Fruit fly (Drosophila melanogaster) whole organism, embryonic: ENCODE results near the gene haf.
A peak's percentile ranks its signal among the peaks of the same experiment; 100 is the strongest.

Experiments used
- Bteb2 ChIP-seq: fragments of 200-800 bp; sonication (Bioruptor generic); optimal IDR thresholded peaks from 2 replicates; lab custom pipeline; 2016; ENCODE audit warnings: missing biosample characterization, missing genetic modification characterization
- CG1024 ChIP-seq: fragments of 200-800 bp; sonication (Bioruptor generic); IDR thresholded peaks from 2 replicates; pipeline ENCODE4 v1.3.6; 2022; ENCODE audit warnings: missing biosample characterization, missing genetic modification characterization
- CG10565 ChIP-seq: fragments of 200-800 bp; sonication (Bioruptor generic); optimal IDR thresholded peaks from 3 replicates; lab custom pipeline; 2016; ENCODE audit warnings: missing biosample characterization, mild to moderate bottlenecking, missing genetic modification characterization
- CG11398 ChIP-seq: fragments of 200-800 bp; sonication (Bioruptor generic); optimal IDR thresholded peaks from 2 replicates; lab custom pipeline; 2016; ENCODE audit warnings: missing biosample characterization, missing genetic modification characterization
- CG13424 ChIP-seq: fragments of 200-800 bp; sonication (Bioruptor generic); optimal IDR thresholded peaks from 2 replicates; lab custom pipeline; 2019; ENCODE audit warnings: missing biosample characterization, mild to moderate bottlenecking, missing genetic modification characterization, moderate library complexity
- CG14860 ChIP-seq: fragments of 200-800 bp; sonication (Bioruptor generic); IDR thresholded peaks from 3 replicates; pipeline ENCODE4 v1.3.6; 2022; ENCODE audit warnings: missing biosample characterization, missing genetic modification characterization; ENCODE audit not compliant: partially characterized antibody
- CG15479 ChIP-seq: fragments of 200-800 bp; sonication (Bioruptor generic); optimal IDR thresholded peaks from 3 replicates; lab custom pipeline; 2019; ENCODE audit warnings: missing biosample characterization, mild to moderate bottlenecking, missing genetic modification characterization, moderate library complexity
- CG15601 ChIP-seq: fragments of 200-800 bp; sonication (Bioruptor generic); optimal IDR thresholded peaks from 3 replicates; lab custom pipeline; 2019; ENCODE audit warnings: missing biosample characterization, mild to moderate bottlenecking, missing genetic modification characterization, moderate library complexity
- CG1647 ChIP-seq: fragments of 200-800 bp; sonication (Bioruptor generic); optimal IDR thresholded peaks from 3 replicates; lab custom pipeline; 2016; ENCODE audit warnings: missing biosample characterization, missing genetic modification characterization
- CG16813 ChIP-seq: fragments of 200-800 bp; sonication (Bioruptor generic); IDR thresholded peaks from 3 replicates; pipeline ENCODE4 v1.3.6; 2022; ENCODE audit warnings: missing biosample characterization, missing genetic modification characterization; ENCODE audit not compliant: partially characterized antibody
- CG16815 ChIP-seq: fragments of 200-800 bp; sonication (Bioruptor generic); optimal IDR thresholded peaks from 3 replicates; lab custom pipeline; 2017; ENCODE audit warnings: missing biosample characterization, mild to moderate bottlenecking, missing genetic modification characterization
- CG17385 ChIP-seq: fragments of 200-800 bp; sonication (Bioruptor generic); optimal IDR thresholded peaks from 3 replicates; lab custom pipeline; 2018; ENCODE audit warnings: missing biosample characterization, mild to moderate bottlenecking, missing genetic modification characterization
- CG18262 ChIP-seq: fragments of 200-800 bp; optimal IDR thresholded peaks from 3 replicates; lab custom pipeline; 2019; ENCODE audit warnings: missing biosample characterization, mild to moderate bottlenecking, missing genetic modification characterization, moderate library complexity
- CG18619 ChIP-seq: fragments of 200-800 bp; sonication (Bioruptor generic); optimal IDR thresholded peaks from 3 replicates; lab custom pipeline; 2017; ENCODE audit warnings: missing biosample characterization, mild to moderate bottlenecking, missing genetic modification characterization
- CG2120 ChIP-seq: fragments of 200-800 bp; sonication (Bioruptor generic); optimal IDR thresholded peaks from 3 replicates; lab custom pipeline; 2016; ENCODE audit warnings: missing biosample characterization, missing genetic modification characterization
- CG3726 ChIP-seq: fragments of 200-800 bp; sonication (Bioruptor generic); IDR thresholded peaks from 3 replicates; pipeline ENCODE4, ENCODE4 v1.3.6; 2022; ENCODE audit warnings: missing biosample characterization, missing genetic modification characterization
- CG42726 ChIP-seq: fragments of 200-800 bp; sonication (Bioruptor generic); IDR thresholded peaks from 2 replicates; pipeline ENCODE4 v1.3.6; 2022; ENCODE audit warnings: missing biosample characterization, missing genetic modification characterization; ENCODE audit not compliant: partially characterized antibody
- CG4707 ChIP-seq: fragments of 200-800 bp; sonication (Bioruptor generic); optimal IDR thresholded peaks from 2 replicates; lab custom pipeline; 2018; ENCODE audit warnings: missing biosample characterization, mild to moderate bottlenecking, missing genetic modification characterization, moderate library complexity
- CG5953 ChIP-seq: fragments of 200-800 bp; sonication (Bioruptor generic); IDR thresholded peaks from 2 replicates; pipeline ENCODE4 v1.3.6; 2022; ENCODE audit warnings: missing biosample characterization, missing genetic modification characterization
- CG7271 ChIP-seq: fragments of 200-800 bp; sonication (Bioruptor generic); optimal IDR thresholded peaks from 2 replicates; lab custom pipeline; 2018; ENCODE audit warnings: missing biosample characterization, mild to moderate bottlenecking, missing genetic modification characterization, moderate library complexity
- CG9727 ChIP-seq: fragments of 200-800 bp; sonication (Bioruptor generic); optimal IDR thresholded peaks from 3 replicates; lab custom pipeline; 2017; ENCODE audit warnings: missing biosample characterization, mild to moderate bottlenecking, missing genetic modification characterization
- CHES-1-like ChIP-seq: fragments of 200-800 bp; sonication (Bioruptor generic); optimal IDR thresholded peaks from 2 replicates; lab custom pipeline; 2016; ENCODE audit warnings: missing biosample characterization, missing genetic modification characterization
- D19B ChIP-seq: fragments of 200-800 bp; sonication (Bioruptor generic); optimal IDR thresholded peaks from 2 replicates; lab custom pipeline; 2017; ENCODE audit warnings: missing biosample characterization, mild to moderate bottlenecking, missing genetic modification characterization
- H2.0 ChIP-seq: fragments of 200-800 bp; sonication (Bioruptor generic); IDR thresholded peaks from 2 replicates; pipeline ENCODE4 v1.3.6; 2022; ENCODE audit warnings: missing biosample characterization, missing genetic modification characterization
- Hr3 ChIP-seq: fragments of 200-800 bp; sonication (Bioruptor generic); optimal IDR thresholded peaks from 3 replicates; lab custom pipeline; 2016; ENCODE audit warnings: missing biosample characterization, missing genetic modification characterization
- Hr39 ChIP-seq: fragments of >200 bp; optimal IDR thresholded peaks from 2 replicates; lab custom pipeline; 2017
- Lhr ChIP-seq: fragments of 200-800 bp; sonication (Bioruptor generic); optimal IDR thresholded peaks from 3 replicates; lab custom pipeline; 2017; ENCODE audit warnings: mild to moderate bottlenecking, missing biosample characterization, missing genetic modification reagents, missing genetic modification characterization
- Mad ChIP-seq: fragments of 200-800 bp; sonication (Bioruptor generic); optimal IDR thresholded peaks from 2 replicates; lab custom pipeline; 2016; ENCODE audit warnings: missing biosample characterization, missing genetic modification characterization
- Meics ChIP-seq: fragments of 200-800 bp; sonication (Bioruptor generic); optimal IDR thresholded peaks from 2 replicates; lab custom pipeline; 2017; ENCODE audit warnings: missing biosample characterization, mild to moderate bottlenecking, missing genetic modification characterization
- Myb ChIP-seq: fragments of 200-800 bp; sonication (Bioruptor generic); optimal IDR thresholded peaks from 2 replicates; lab custom pipeline; 2016; ENCODE audit warnings: missing biosample characterization, missing genetic modification characterization
- Opbp ChIP-seq: fragments of 200-800 bp; sonication (Bioruptor generic); IDR thresholded peaks from 3 replicates; pipeline ENCODE4 v1.3.6; 2022; ENCODE audit warnings: missing biosample characterization, missing genetic modification characterization; ENCODE audit not compliant: partially characterized antibody
- Ravus ChIP-seq: fragments of 200-800 bp; sonication (Bioruptor generic); IDR thresholded peaks from 2 replicates; pipeline ENCODE4 v1.3.6; 2022; ENCODE audit warnings: missing biosample characterization, missing genetic modification characterization
- Rx ChIP-seq: fragments of 200-800 bp; sonication (Bioruptor generic); IDR thresholded peaks from 2 replicates; pipeline ENCODE4 v1.3.6; 2022; ENCODE audit warnings: missing biosample characterization, missing genetic modification characterization
- Spps ChIP-seq: fragments of 200-800 bp; sonication (Bioruptor generic); optimal IDR thresholded peaks from 2 replicates; lab custom pipeline; 2018; ENCODE audit warnings: missing biosample characterization, mild to moderate bottlenecking, missing genetic modification characterization
- Taf1 ChIP-seq: fragments of 200-800 bp; sonication (Bioruptor generic); IDR thresholded peaks from 2 replicates; pipeline ENCODE4 v1.3.6; 2022; ENCODE audit warnings: missing biosample characterization, missing genetic modification characterization
- Xrp1 ChIP-seq: fragments of 200-800 bp; sonication (Bioruptor generic); IDR thresholded peaks from 2 replicates; pipeline ENCODE4 v1.3.6; 2022; ENCODE audit warnings: missing biosample characterization, missing genetic modification characterization
- ap ChIP-seq: fragments of 200-800 bp; sonication (Bioruptor generic); IDR thresholded peaks from 2 replicates; pipeline ENCODE4 v1.3.6; 2022; ENCODE audit warnings: missing biosample characterization, missing genetic modification characterization
- ash1 ChIP-seq: fragments of 200-800 bp; sonication (Bioruptor generic); optimal IDR thresholded peaks from 2 replicates; lab custom pipeline; 2018; ENCODE audit warnings: missing biosample characterization, mild to moderate bottlenecking, missing genetic modification characterization
- chinmo ChIP-seq: fragments of 200-800 bp; sonication (Bioruptor generic); IDR thresholded peaks from 4 replicates; pipeline ENCODE4 v1.3.6; 2022; ENCODE audit warnings: missing biosample characterization, missing genetic modification characterization; ENCODE audit not compliant: partially characterized antibody
- crp ChIP-seq, 2 experiments: fragments of 200-800 bp; sonication (Bioruptor generic); optimal IDR thresholded peaks; 2 replicates in 1 of 2; 3 replicates in 1 of 2; lab custom pipeline; 2017; ENCODE audit warnings: missing biosample characterization in 2 of 2, missing genetic modification characterization in 2 of 2, mild to moderate bottlenecking in 1 of 2, moderate library complexity in 1 of 2
- eyg ChIP-seq: fragments of 200-800 bp; sonication (Bioruptor generic); optimal IDR thresholded peaks from 3 replicates; lab custom pipeline; 2016; ENCODE audit warnings: missing biosample characterization, missing genetic modification characterization
- gro ChIP-seq: fragments of 200-800 bp; sonication (Bioruptor generic); optimal IDR thresholded peaks from 2 replicates; lab custom pipeline; 2016; ENCODE audit warnings: missing biosample characterization, missing genetic modification characterization
- kah ChIP-seq: fragments of 200-800 bp; sonication (Bioruptor generic); optimal IDR thresholded peaks from 2 replicates; lab custom pipeline; 2018; ENCODE audit warnings: missing biosample characterization, mild to moderate bottlenecking, missing genetic modification characterization
- ken ChIP-seq: fragments of 200-800 bp; sonication (Bioruptor generic); IDR thresholded peaks from 3 replicates; pipeline ENCODE4 v1.3.6; 2022; ENCODE audit warnings: missing biosample characterization, missing genetic modification characterization
- p53 ChIP-seq: fragments of 200-800 bp; sonication (Bioruptor generic); optimal IDR thresholded peaks from 2 replicates; lab custom pipeline; 2016; ENCODE audit warnings: missing biosample characterization, missing genetic modification characterization
- repo ChIP-seq: fragments of 200-800 bp; sonication (Bioruptor generic); optimal IDR thresholded peaks from 2 replicates; lab custom pipeline; 2016; ENCODE audit warnings: missing biosample characterization, missing genetic modification characterization
- schlank ChIP-seq: fragments of 200-800 bp; sonication (Bioruptor generic); optimal IDR thresholded peaks from 2 replicates; lab custom pipeline; 2018; ENCODE audit warnings: missing biosample characterization, mild to moderate bottlenecking, missing genetic modification characterization
- slbo ChIP-seq: fragments of 200-800 bp; sonication (Bioruptor generic); IDR thresholded peaks from 2 replicates; pipeline ENCODE4 v1.3.6; 2022; ENCODE audit warnings: missing biosample characterization, missing genetic modification characterization
- slp2 ChIP-seq: fragments of 200-800 bp; sonication (Bioruptor generic); optimal IDR thresholded peaks from 2 replicates; lab custom pipeline; 2016; ENCODE audit warnings: missing biosample characterization, missing genetic modification characterization
- unc-4 ChIP-seq: fragments of 200-800 bp; sonication (Bioruptor generic); IDR thresholded peaks from 2 replicates; pipeline ENCODE4 v1.3.6; 2022; ENCODE audit warnings: missing biosample characterization, missing genetic modification characterization; ENCODE audit not compliant: partially characterized antibody

haf gene

dm6 chr2L:1634099-1634856 lies 79.3 kb downstream of the haf start (continued):
- peak; percentile 67 for TF ChIP-seq CG18619 (GFP tag; lab: Kevin White, UChicago)
- TF ChIP-seq Taf1 (GFP tag; lab: Robert Waterston, UW) = peak; percentile 91
- peak; percentile 93 for TF ChIP-seq gro (GFP tag; lab: Kevin White, UChicago)
- no peak for TF ChIP-seq CG5953 (GFP tag; lab: Robert Waterston, UW)
- TF ChIP-seq CG3726 (GFP tag; lab: Robert Waterston, UW) = no peak
- TF ChIP-seq unc-4 (GFP tag; lab: Robert Waterston, UW) = no peak
- peak; percentile 99 for TF ChIP-seq D19B
- no peak for TF ChIP-seq p53 (GFP tag; lab: Kevin White, UChicago)
- TF ChIP-seq CG4707 (GFP tag; lab: Kevin White, UChicago) = no peak
- peak; percentile 82 for TF ChIP-seq CHES-1-like (GFP tag; lab: Kevin White, UChicago)
- TF ChIP-seq CG15479 = no peak
- TF ChIP-seq Bteb2 (GFP tag; lab: Kevin White, UChicago) = peak; percentile 54
- peak; percentile 100 for TF ChIP-seq chinmo
- peak; percentile 46; the same call in 1 of the 2 replicates for TF ChIP-seq H2.0 (GFP tag; lab: Robert Waterston, UW)
- peak; percentile 69 for TF ChIP-seq Myb (GFP tag; lab: Kevin White, UChicago)
- no peak for TF ChIP-seq ken
- no peak for TF ChIP-seq CG11398 (GFP tag; lab: Kevin White, UChicago)
- TF ChIP-seq CG17385 (GFP tag; lab: Kevin White, UChicago) = peak; percentile 69
- TF ChIP-seq ash1 (GFP tag; lab: Kevin White, UChicago) = peak; percentile 11
- TF ChIP-seq slbo (GFP tag; lab: Robert Waterston, UW) = peak; percentile 93
- TF ChIP-seq CG14860 (GFP tag; lab: Robert Waterston, UW) = no peak
- peak; percentile 70 for TF ChIP-seq CG1647 (GFP tag; lab: Kevin White, UChicago)
- TF ChIP-seq Spps = no peak
- no peak for TF ChIP-seq kah (GFP tag; lab: Kevin White, UChicago)
- peak; percentile 88 for TF ChIP-seq schlank (tag; lab: Kevin White, UChicago)
- TF ChIP-seq Hr3 (GFP tag; lab: Kevin White, UChicago) = peak; percentile 57
- no peak for TF ChIP-seq CG1024
- no peak for TF ChIP-seq CG10565
- TF ChIP-seq CG15601 (tag; lab: Kevin White, UChicago) = no peak
- peak; percentile 86 for TF ChIP-seq Meics (GFP tag; lab: Kevin White, UChicago)
- TF ChIP-seq Hr39 (lab: Kevin White, UChicago) = no peak
- peak; percentile 61 for TF ChIP-seq Xrp1
- TF ChIP-seq CG16813 = no peak
- TF ChIP-seq CG7271 = no peak
- TF ChIP-seq crp (GFP tag; optimal IDR thresholded peaks at IDR 0.05; lab: Kevin White, UChicago) = peak in 1 of 2 experiments; percentile 2
- TF ChIP-seq CG2120 (GFP tag; lab: Kevin White, UChicago) = peak; percentile 97
- TF ChIP-seq eyg = peak; percentile 73
- peak; percentile 55 for TF ChIP-seq CG16815 (GFP tag; lab: Kevin White, UChicago)
- peak; percentile 70 for TF ChIP-seq CG9727 (GFP tag; lab: Kevin White, UChicago)
- peak; percentile 5 for TF ChIP-seq CG18262 (tag; lab: Kevin White, UChicago)
- TF ChIP-seq Opbp = no peak
- no peak for TF ChIP-seq CG42726 (GFP tag; lab: Robert Waterston, UW)
- peak; percentile 47 for TF ChIP-seq Mad (GFP tag; lab: Kevin White, UChicago)
- TF ChIP-seq slp2 (GFP tag; lab: Kevin White, UChicago) = peak; percentile 69
- TF ChIP-seq ap (GFP tag; lab: Robert Waterston, UW) = peak; percentile 43; the same call in 1 of the 2 replicates
- peak; percentile 53 for TF ChIP-seq CG13424 (tag; lab: Kevin White, UChicago)
- no peak for TF ChIP-seq Ravus (GFP tag; lab: Robert Waterston, UW)
- TF ChIP-seq Rx = no peak
- TF ChIP-seq repo = no peak
- no peak for TF ChIP-seq Lhr
